Worm (Caenorhabditis elegans) whole organism, L1 larva: ENCODE measurements around the gene T01G6.10.

Experiments
- aly-2 ChIP-seq: fragments of 150-350 bp; optimal IDR thresholded peaks from 2 replicates; lab custom pipeline; 2014; ENCODE audit warnings: missing biosample characterization, missing genetic modification characterization
- irx-1 ChIP-seq: sonication (generic microtip); optimal IDR thresholded peaks from 2 replicates; lab custom pipeline; 2016; ENCODE audit warnings: missing genetic modification characterization, missing compliant biosample characterization
- lsy-2 ChIP-seq, 2 experiments: fragments of 150-350 bp; optimal IDR thresholded peaks; 2 replicates each; lab custom pipeline; 2014; ENCODE audit warnings: missing biosample characterization in 2 of 2, missing genetic modification characterization in 2 of 2
- mab-9 ChIP-seq: fragments of 200-800 bp; sonication (Bioruptor generic); IDR thresholded peaks from 2 replicates; pipeline ENCODE4 v1.3.6; 2022; ENCODE audit warnings: missing genetic modification reagents, missing genetic modification characterization, missing compliant biosample characterization
- mdl-1 ChIP-seq, 2 experiments: fragments of 150-350 bp; optimal IDR thresholded peaks; 2 replicates each; lab custom pipeline; 2014 to 2017; ENCODE audit warnings: missing biosample characterization in 2 of 2, missing genetic modification characterization in 2 of 2, inconsistent platforms in 1 of 2
- nhr-11 ChIP-seq: fragments of 150-350 bp; optimal IDR thresholded peaks from 2 replicates; lab custom pipeline; 2014; ENCODE audit warnings: missing biosample characterization, missing genetic modification characterization
- nhr-12 ChIP-seq: sonication (generic microtip); optimal IDR thresholded peaks from 2 replicates; lab custom pipeline; 2017; ENCODE audit warnings: missing biosample characterization, missing genetic modification characterization
- nhr-77 ChIP-seq: fragments of 150-350 bp; optimal IDR thresholded peaks from 2 replicates; lab custom pipeline; 2014; ENCODE audit warnings: missing biosample characterization, missing genetic modification characterization
- sox-4 ChIP-seq: sonication (generic microtip); optimal IDR thresholded peaks from 2 replicates; lab custom pipeline; 2016; ENCODE audit warnings: missing genetic modification characterization, missing compliant biosample characterization
- ztf-11 ChIP-seq, 2 experiments: sonication (generic microtip); optimal IDR thresholded peaks; 2 replicates each; lab custom pipeline; 2016 to 2017; ENCODE audit warnings: missing genetic modification characterization in 2 of 2, missing biosample characterization in 1 of 2, missing compliant biosample characterization in 1 of 2

ce11 chrV:472589-472988 is 30.4 kb downstream of the T01G6.10 start, which contains the start of gene srt-31:
- no peak for TF ChIP-seq sox-4 (tag; lab: Kevin White, UChicago)
- no peak for TF ChIP-seq irx-1 (tag; lab: Kevin White, UChicago)
- TF ChIP-seq lsy-2 (tag; optimal IDR thresholded peaks at IDR 0.05; lab: Kevin White, UChicago) = no peak
- no peak for TF ChIP-seq nhr-77
- no peak for TF ChIP-seq mab-9 (GFP tag; lab: Robert Waterston, UW)
- TF ChIP-seq aly-2 (tag; lab: Kevin White, UChicago) = no peak
- no peak for TF ChIP-seq nhr-11 (tag; lab: Kevin White, UChicago)
- TF ChIP-seq mdl-1 (tag; optimal IDR thresholded peaks at IDR 0.05; lab: Kevin White, UChicago) = no peak
- TF ChIP-seq ztf-11 (tag; optimal IDR thresholded peaks at IDR 0.05; lab: Kevin White, UChicago) = no peak
- no peak for TF ChIP-seq nhr-12 (tag; lab: Kevin White, UChicago)
